Worm (Caenorhabditis elegans) whole organism, L2 larva: ENCODE measurements around the gene fubl-1.

Experiments
- ZK546.5 ChIP-seq: sonication (generic microtip); optimal IDR thresholded peaks from 2 replicates; lab custom pipeline; 2017; ENCODE audit warnings: missing biosample characterization, missing genetic modification characterization
- ceh-82 ChIP-seq: fragments of 150-350 bp; optimal IDR thresholded peaks from 2 replicates; lab custom pipeline; 2014; ENCODE audit warnings: missing biosample characterization, missing genetic modification characterization
- elt-1 ChIP-seq: fragments of 150-350 bp; optimal IDR thresholded peaks from 2 replicates; lab custom pipeline; 2014; ENCODE audit warnings: missing biosample characterization, missing genetic modification characterization
- lin-39 ChIP-seq: fragments of 150-350 bp; optimal IDR thresholded peaks from 2 replicates; lab custom pipeline; 2014; ENCODE audit warnings: missing biosample characterization, missing genetic modification reagents, missing genetic modification characterization
- nhr-12 ChIP-seq: fragments of 150-350 bp; optimal IDR thresholded peaks from 2 replicates; lab custom pipeline; 2014; ENCODE audit warnings: missing biosample characterization, missing genetic modification characterization
- nhr-237 ChIP-seq: fragments of 150-350 bp; optimal IDR thresholded peaks from 2 replicates; lab custom pipeline; 2014; ENCODE audit warnings: missing biosample characterization, missing genetic modification characterization
- nhr-77 ChIP-seq: fragments of 150-350 bp; optimal IDR thresholded peaks from 2 replicates; lab custom pipeline; 2014; ENCODE audit warnings: missing biosample characterization, missing genetic modification characterization
- unc-55 ChIP-seq: fragments of 150-350 bp; sonication (generic microtip); optimal IDR thresholded peaks from 3 replicates; lab custom pipeline; 2014; ENCODE audit warnings: missing biosample characterization, missing genetic modification reagents, missing genetic modification characterization
- zag-1 ChIP-seq: fragments of 150-350 bp; optimal IDR thresholded peaks from 2 replicates; lab custom pipeline; 2014; ENCODE audit warnings: missing biosample characterization, missing genetic modification characterization
- ztf-11 ChIP-seq: sonication (generic microtip); optimal IDR thresholded peaks from 2 replicates; lab custom pipeline; 2017; ENCODE audit warnings: missing biosample characterization, missing genetic modification characterization
- ztf-4 ChIP-seq: fragments of 150-350 bp; optimal IDR thresholded peaks from 2 replicates; lab custom pipeline; 2014; ENCODE audit warnings: missing biosample characterization, missing genetic modification characterization

- TF ChIP-seq ztf-4 (tag; lab: Kevin White, UChicago), result no peak
- no peak for TF ChIP-seq lin-39 (tag; lab: Kevin White, UChicago)
- no peak for TF ChIP-seq unc-55
- TF ChIP-seq nhr-77 (tag; lab: Kevin White, UChicago), result no peak
- no peak for TF ChIP-seq nhr-12 (tag; lab: Kevin White, UChicago)
- TF ChIP-seq ZK546.5, result no peak
- no peak for TF ChIP-seq ztf-11
- TF ChIP-seq zag-1 (tag; lab: Kevin White, UChicago), result no peak
- no peak for TF ChIP-seq ceh-82 (tag; lab: Kevin White, UChicago)
- no peak for TF ChIP-seq elt-1
- TF ChIP-seq nhr-237 (tag; lab: Kevin White, UChicago), result no peak
Measured at ce11 chrV:10243105-10243504, 4.4 kb upstream of the fubl-1 start, which contains the start of gene C12D8.9.
